Worm (Caenorhabditis elegans): ENCODE measurements around the gene ZK470.1.
A peak's percentile ranks its signal among the peaks of the same experiment; 100 is the strongest.

The ZK470.1 gene

ce11 chrX:4147600-4148448, 15.7 kb upstream of the ZK470.1 start (continued):
- TF ChIP-seq F44E2.7 (GFP tag; IDR thresholded peaks at IDR 0.05) (no peak), spr-1 (tag; optimal IDR thresholded peaks at IDR 0.05) (no peak), snpc-4 (tag; optimal IDR thresholded peaks at IDR 0.05) (no peak), dmd-8 (GFP tag; IDR thresholded peaks at IDR 0.05) (no peak), php-3 (GFP tag; IDR thresholded peaks at IDR 0.05) (0 out of 2 replicates have a peak, but pooled peaks have one; percentile 37), egl-27 (tag; optimal IDR thresholded peaks at IDR 0.05) (no peak), unc-62 (GFP tag; optimal IDR thresholded peaks at IDR 0.05 in 1 of 2) (no peak), unc-62 (tag; optimal IDR thresholded peaks at IDR 0.05) (no peak), daf-12 (tag; optimal IDR thresholded peaks at IDR 0.05) (no peak), F49E8.2 (tag; optimal IDR thresholded peaks at IDR 0.05; ENCODE audit: borderline replicate concordance) (no peak), lsy-2 (tag; optimal IDR thresholded peaks at IDR 0.05) (peak in 1 of 2 experiments; percentile 52), pqm-1 (tag; optimal IDR thresholded peaks at IDR 0.05) (no peak), nhr-102 (tag; optimal IDR thresholded peaks at IDR 0.05) (peak; percentile 50), ctbp-1 (GFP tag; IDR thresholded peaks at IDR 0.05) (peak; percentile 65), jun-1 (tag; optimal IDR thresholded peaks at IDR 0.05) (no peak), dmd-6 (GFP tag; IDR thresholded peaks at IDR 0.05) (no peak), nhr-48 (tag; optimal IDR thresholded peaks at IDR 0.05) (peak; percentile 15), fos-1 (tag; optimal IDR thresholded peaks at IDR 0.05) (no peak), hlh-11 (tag; optimal IDR thresholded peaks at IDR 0.05) (peak; percentile 25), nhr-111 (GFP tag; optimal IDR thresholded peaks at IDR 0.05) (no peak), nhr-10 (tag; optimal IDR thresholded peaks at IDR 0.05) (no peak), attf-4 (tag; optimal IDR thresholded peaks at IDR 0.05) (no peak), nhr-41 (GFP tag; IDR thresholded peaks at IDR 0.05) (0 out of 2 replicates have a peak, but pooled peaks have one; percentile 68), nhr-28 (tag; optimal IDR thresholded peaks at IDR 0.05) (no peak), aly-2 (tag; optimal IDR thresholded peaks at IDR 0.05) (no peak), ztf-11 (tag; optimal IDR thresholded peaks at IDR 0.05) (no peak), ZK546.5 (tag; optimal IDR thresholded peaks at IDR 0.05) (no peak), skn-1 (tag; optimal IDR thresholded peaks at IDR 0.05) (no peak), duxl-1 (tag; optimal IDR thresholded peaks at IDR 0.05; ENCODE audit: poor library complexity) (peak; percentile 60), unc-130 (GFP tag; optimal IDR thresholded peaks at IDR 0.05) (no peak), egl-43 (GFP tag; IDR thresholded peaks at IDR 0.05) (no peak), nhr-25 (tag; optimal IDR thresholded peaks at IDR 0.05; ENCODE audit: borderline replicate concordance, insufficient read depth) (peak; percentile 44), tag-97 (GFP tag; IDR thresholded peaks at IDR 0.05) (0 out of 2 replicates have a peak, but pooled peaks have one; percentile 34), set-16 (GFP tag; IDR thresholded peaks at IDR 0.05) (no peak), Y48G9A.11 (GFP tag; IDR thresholded peaks at IDR 0.05) (peak; percentile 28; the same call in 1 of the 2 replicates), ces-1 (GFP tag; optimal IDR thresholded peaks at IDR 0.05) (no peak), ceh-20 (GFP tag; IDR thresholded peaks at IDR 0.05) (peak; percentile 46; the same call in 1 of the 2 replicates), nhr-6 (tag; optimal IDR thresholded peaks at IDR 0.05) (no peak), ceh-28 (tag; optimal IDR thresholded peaks at IDR 0.05) (no peak), pha-4 (GFP tag; IDR thresholded peaks at IDR 0.05) (peak; percentile 46; the same call in 1 of the 2 replicates), pha-4 (tag; optimal IDR thresholded peaks at IDR 0.05) (no peak), ceh-62 (tag; optimal IDR thresholded peaks at IDR 0.05) (no peak), ceh-32 (tag; optimal IDR thresholded peaks at IDR 0.05; ENCODE audit: poor library complexity) (no peak), Y105C5A.15 (GFP tag; IDR thresholded peaks at IDR 0.05) (peak; percentile 46; the same call in 1 of the 2 replicates), mes-2 (tag; optimal IDR thresholded peaks at IDR 0.05; ENCODE audit: poor library complexity, severe bottlenecking) (no peak), zfp-2 (tag; optimal IDR thresholded peaks at IDR 0.05) (no peak), ama-1 (optimal IDR thresholded peaks at IDR 0.05) (no peak), rbr-2 (tag; optimal IDR thresholded peaks at IDR 0.05) (no peak), F10B5.3 (tag; optimal IDR thresholded peaks at IDR 0.05) (no peak), madf-5 (GFP tag; IDR thresholded peaks at IDR 0.05) (peak in 1 of 2 experiments; percentile 22; a peak in 1 of 4 replicates)
